Worm (Caenorhabditis elegans) whole organism, L3 larva: ENCODE data around the gene nas-11.

Experiments
- ama-1 ChIP-seq: fragments of 150-350 bp; optimal IDR thresholded peaks from 2 replicates; lab custom pipeline; 2018
- ceh-16 ChIP-seq: sonication (generic microtip); optimal IDR thresholded peaks from 2 replicates; lab custom pipeline; 2017; ENCODE audit warnings: missing biosample characterization, missing genetic modification characterization
- ceh-28 ChIP-seq: fragments of 150-350 bp; optimal IDR thresholded peaks from 2 replicates; lab custom pipeline; 2014; ENCODE audit warnings: missing biosample characterization, missing genetic modification reagents, missing genetic modification characterization
- daf-12 ChIP-seq: fragments of 150-350 bp; optimal IDR thresholded peaks from 2 replicates; lab custom pipeline; 2014; ENCODE audit warnings: missing biosample characterization, missing genetic modification reagents, missing genetic modification characterization
- egl-27 ChIP-seq: sonication (generic microtip); optimal IDR thresholded peaks from 4 replicates; lab custom pipeline; 2017; ENCODE audit warnings: missing biosample characterization, missing genetic modification reagents, missing genetic modification characterization
- egl-5 ChIP-seq: fragments of 150-350 bp; optimal IDR thresholded peaks from 2 replicates; lab custom pipeline; 2017; ENCODE audit warnings: missing biosample characterization, missing genetic modification reagents, missing genetic modification characterization, inconsistent platforms
- elt-1 ChIP-seq: fragments of 150-350 bp; optimal IDR thresholded peaks from 2 replicates; lab custom pipeline; 2014; ENCODE audit warnings: missing biosample characterization, missing genetic modification characterization
- elt-2 ChIP-seq: sonication (generic microtip); optimal IDR thresholded peaks from 2 replicates; lab custom pipeline; 2016; ENCODE audit warnings: missing genetic modification reagents, mild to moderate bottlenecking, missing genetic modification characterization, missing compliant biosample characterization
- fkh-10 ChIP-seq: sonication (generic microtip); optimal IDR thresholded peaks from 2 replicates; lab custom pipeline; 2017; ENCODE audit warnings: missing biosample characterization, missing genetic modification reagents, missing genetic modification characterization
- fkh-2 ChIP-seq: fragments of 150-350 bp; optimal IDR thresholded peaks from 2 replicates; lab custom pipeline; 2014; ENCODE audit warnings: missing biosample characterization, missing genetic modification reagents, missing genetic modification characterization
- hmg-11 ChIP-seq: sonication (generic microtip); optimal IDR thresholded peaks from 2 replicates; lab custom pipeline; 2016; ENCODE audit warnings: missing genetic modification characterization, missing compliant biosample characterization
- jun-1 ChIP-seq: fragments of 150-350 bp; optimal IDR thresholded peaks from 2 replicates; lab custom pipeline; 2014; ENCODE audit warnings: missing biosample characterization, missing genetic modification reagents, missing genetic modification characterization
- lin-39 ChIP-seq: fragments of 150-350 bp; optimal IDR thresholded peaks from 2 replicates; lab custom pipeline; 2018; ENCODE audit warnings: missing biosample characterization, missing genetic modification reagents, missing genetic modification characterization
- mdl-1 ChIP-seq: fragments of 150-350 bp; optimal IDR thresholded peaks from 2 replicates; lab custom pipeline; 2014; ENCODE audit warnings: missing biosample characterization, missing genetic modification characterization
- mml-1 ChIP-seq: fragments of 150-350 bp; sonication (generic microtip); optimal IDR thresholded peaks from 3 replicates; lab custom pipeline; 2014; ENCODE audit warnings: missing biosample characterization, missing genetic modification characterization
- nfya-1 ChIP-seq: sonication (generic microtip); optimal IDR thresholded peaks from 2 replicates; lab custom pipeline; 2017; ENCODE audit warnings: missing genetic modification characterization, mild to moderate bottlenecking, missing compliant biosample characterization, antibody characterized with exemption, moderate library complexity; ENCODE audit not compliant: insufficient read depth
- nhr-11 ChIP-seq: fragments of 150-350 bp; optimal IDR thresholded peaks from 2 replicates; lab custom pipeline; 2014; ENCODE audit warnings: missing biosample characterization, missing genetic modification characterization
- nhr-12 ChIP-seq: fragments of 150-350 bp; optimal IDR thresholded peaks from 2 replicates; lab custom pipeline; 2014; ENCODE audit warnings: missing biosample characterization, missing genetic modification characterization
- nhr-23 ChIP-seq: fragments of 150-350 bp; optimal IDR thresholded peaks from 2 replicates; lab custom pipeline; 2014; ENCODE audit warnings: missing biosample characterization, missing genetic modification reagents, missing genetic modification characterization
- nhr-237 ChIP-seq: fragments of 150-350 bp; optimal IDR thresholded peaks from 2 replicates; lab custom pipeline; 2014; ENCODE audit warnings: missing biosample characterization, missing genetic modification characterization
- nhr-25 ChIP-seq: sonication (generic microtip); optimal IDR thresholded peaks from 2 replicates; lab custom pipeline; 2017; ENCODE audit warnings: missing biosample characterization, missing genetic modification characterization
- nhr-43 ChIP-seq: sonication (generic microtip); optimal IDR thresholded peaks from 2 replicates; lab custom pipeline; 2016; ENCODE audit warnings: mild to moderate bottlenecking, missing genetic modification characterization, missing compliant biosample characterization; ENCODE audit not compliant: poor library complexity, severe bottlenecking
- nhr-76 ChIP-seq: fragments of 150-350 bp; sonication (generic microtip); optimal IDR thresholded peaks from 5 replicates; lab custom pipeline; 2014; ENCODE audit warnings: missing biosample characterization, missing genetic modification characterization
- pha-4 ChIP-seq: fragments of 150-350 bp; optimal IDR thresholded peaks from 2 replicates; lab custom pipeline; 2014; ENCODE audit warnings: missing biosample characterization, missing genetic modification reagents, missing genetic modification characterization
- pqm-1 ChIP-seq: fragments of 150-350 bp; optimal IDR thresholded peaks from 2 replicates; lab custom pipeline; 2017; ENCODE audit warnings: missing biosample characterization, missing genetic modification characterization, inconsistent platforms
- sea-2 ChIP-seq: fragments of 150-350 bp; sonication (generic microtip); optimal IDR thresholded peaks from 4 replicates; lab custom pipeline; 2014; ENCODE audit warnings: missing biosample characterization, missing genetic modification reagents, missing genetic modification characterization
- skn-1 ChIP-seq: fragments of 150-350 bp; optimal IDR thresholded peaks from 2 replicates; lab custom pipeline; 2014; ENCODE audit warnings: missing biosample characterization, missing genetic modification characterization
- snpc-4 ChIP-seq: fragments of 150-350 bp; optimal IDR thresholded peaks from 2 replicates; lab custom pipeline; 2014; ENCODE audit warnings: missing biosample characterization, missing genetic modification characterization
- unc-39 ChIP-seq: sonication (generic microtip); optimal IDR thresholded peaks from 4 replicates; lab custom pipeline; 2017; ENCODE audit warnings: missing biosample characterization, missing genetic modification characterization
- unc-62 ChIP-seq: fragments of 150-350 bp; sonication (generic microtip); optimal IDR thresholded peaks from 4 replicates; lab custom pipeline; 2014; ENCODE audit warnings: missing biosample characterization, missing genetic modification reagents, missing genetic modification characterization
- zag-1 ChIP-seq: fragments of 150-350 bp; optimal IDR thresholded peaks from 2 replicates; lab custom pipeline; 2014; ENCODE audit warnings: missing biosample characterization, missing genetic modification characterization
- ztf-4 ChIP-seq: fragments of 150-350 bp; optimal IDR thresholded peaks from 2 replicates; lab custom pipeline; 2014; ENCODE audit warnings: missing biosample characterization, missing genetic modification characterization

Gene nas-11

DNA sequence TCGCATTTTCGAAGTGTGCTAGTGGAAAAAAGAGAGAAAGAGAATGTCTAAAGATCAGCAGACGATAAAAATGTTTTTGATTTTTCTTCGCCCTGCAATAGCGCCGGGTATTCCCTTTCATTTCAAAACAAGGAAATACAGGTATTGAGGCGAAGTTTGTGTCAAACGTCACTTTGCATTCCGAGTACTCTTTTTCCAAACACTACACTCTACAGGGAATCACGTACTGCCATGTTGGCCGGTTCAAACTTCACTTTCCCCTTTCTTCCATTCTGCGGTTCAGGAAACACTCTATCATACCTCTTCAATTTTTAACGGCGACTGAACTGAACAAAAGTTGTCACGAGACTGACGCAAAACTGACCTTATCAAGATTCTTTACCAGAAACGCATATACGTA is 25.2 kb downstream of the nas-11 start:
- TF ChIP-seq ama-1 (lab: Kevin White, UChicago) (no peak), elt-1 (peak; percentile 5), zag-1 (tag; lab: Kevin White, UChicago) (no peak), skn-1 (tag; lab: Kevin White, UChicago) (no peak), fkh-10 (GFP tag; lab: Kevin White, UChicago) (no peak), mml-1 (tag; lab: Kevin White, UChicago) (no peak), sea-2 (GFP tag; lab: Kevin White, UChicago) (no peak), daf-12 (tag; lab: Kevin White, UChicago) (no peak), pha-4 (tag; lab: Kevin White, UChicago) (no peak), elt-2 (peak; percentile 43), unc-39 (tag; lab: Kevin White, UChicago) (no peak)

- TF ChIP-seq fkh-2 (tag; lab: Kevin White, UChicago), result no peak
- TF ChIP-seq nhr-25 (tag; lab: Kevin White, UChicago), result peak; percentile 89
- no peak for TF ChIP-seq hmg-11
- TF ChIP-seq lin-39 (tag; lab: Kevin White, UChicago), result peak; percentile 21
- no peak for TF ChIP-seq nhr-237 (tag; lab: Kevin White, UChicago)
- TF ChIP-seq nhr-43 (tag; lab: Kevin White, UChicago), result peak; percentile 79
- peak; percentile 65 for TF ChIP-seq nfya-1 (tag; lab: Kevin White, UChicago)
- peak; percentile 35 for TF ChIP-seq jun-1
- peak; percentile 64 for TF ChIP-seq nhr-23 (tag; lab: Kevin White, UChicago)
- no peak for TF ChIP-seq skn-1 (tag; lab: Kevin White, UChicago)
- peak; percentile 41 for TF ChIP-seq pqm-1
- no peak for TF ChIP-seq ceh-16 (tag; lab: Kevin White, UChicago)
- peak; percentile 76 for TF ChIP-seq elt-2
- no peak for TF ChIP-seq ztf-4 (tag; lab: Kevin White, UChicago)
- no peak for TF ChIP-seq fkh-10 (GFP tag; lab: Kevin White, UChicago)
- TF ChIP-seq unc-62, result no peak
- TF ChIP-seq snpc-4, result no peak
- no peak for TF ChIP-seq nhr-76 (tag; lab: Kevin White, UChicago)
- TF ChIP-seq mdl-1, result peak; percentile 88
- TF ChIP-seq egl-5 (tag; lab: Kevin White, UChicago), result peak; percentile 60
These were observed 25.9 kb downstream of the nas-11 start for ce11 chrX:6739034-6740008.

- TF ChIP-seq unc-62, result peak; percentile 19
- TF ChIP-seq hmg-11, result peak; percentile 38
- TF ChIP-seq fkh-10 (GFP tag; lab: Kevin White, UChicago), result peak; percentile 7
- TF ChIP-seq egl-5 (tag; lab: Kevin White, UChicago), result no peak
- TF ChIP-seq nfya-1 (tag; lab: Kevin White, UChicago), result peak; percentile 49
- no peak for TF ChIP-seq egl-27
- peak; percentile 0 for TF ChIP-seq pha-4 (tag; lab: Kevin White, UChicago)
- peak; percentile 42 for TF ChIP-seq lin-39 (tag; lab: Kevin White, UChicago)
- no peak for TF ChIP-seq nhr-12 (tag; lab: Kevin White, UChicago)
- peak; percentile 95 for TF ChIP-seq mdl-1
- TF ChIP-seq unc-39 (tag; lab: Kevin White, UChicago), result no peak
- TF ChIP-seq ztf-4 (tag; lab: Kevin White, UChicago), result no peak
These were observed 27.1 kb downstream of the nas-11 start for ce11 chrX:6740282-6740982.

ce11 chrX:6740983-6741365 is 27.6 kb downstream of the nas-11 start:
- TF ChIP-seq nhr-11 (tag; lab: Kevin White, UChicago) (peak; percentile 76), elt-1 (no peak), pha-4 (tag; lab: Kevin White, UChicago) (peak; percentile 81), ceh-28 (tag; lab: Kevin White, UChicago) (peak; percentile 19), mml-1 (tag; lab: Kevin White, UChicago) (peak; percentile 78), hmg-11 (no peak), nhr-43 (tag; lab: Kevin White, UChicago) (peak; percentile 61), egl-5 (tag; lab: Kevin White, UChicago) (peak; percentile 22)
